Worm (Caenorhabditis elegans) whole organism, L1 larva: ENCODE data around the gene E02H1.5.

Source experiments
- C04F5.9 ChIP-seq: sonication (generic microtip); optimal IDR thresholded peaks from 2 replicates; lab custom pipeline; 2016; ENCODE audit warnings: missing genetic modification characterization, missing compliant biosample characterization
- C16A3.4 ChIP-seq: fragments of 150-350 bp; optimal IDR thresholded peaks from 2 replicates; lab custom pipeline; 2014; ENCODE audit warnings: missing biosample characterization, missing genetic modification characterization
- F16B12.6 ChIP-seq: fragments of 150-350 bp; optimal IDR thresholded peaks from 2 replicates; lab custom pipeline; 2014; ENCODE audit warnings: missing biosample characterization, missing genetic modification characterization
- Y116A8C.19 ChIP-seq: sonication (generic microtip); optimal IDR thresholded peaks from 2 replicates; lab custom pipeline; 2016; ENCODE audit warnings: missing compliant biosample characterization, missing genetic modification characterization, borderline replicate concordance
- alr-1 ChIP-seq: fragments of 200-800 bp; sonication (Bioruptor generic); optimal IDR thresholded peaks from 2 replicates; lab custom pipeline; 2018; ENCODE audit warnings: borderline replicate concordance, mild to moderate bottlenecking, missing genetic modification characterization, missing compliant biosample characterization
- aly-2 ChIP-seq: fragments of 150-350 bp; optimal IDR thresholded peaks from 2 replicates; lab custom pipeline; 2014; ENCODE audit warnings: missing biosample characterization, missing genetic modification characterization
- ama-1 ChIP-seq: fragments of 150-350 bp; optimal IDR thresholded peaks from 2 replicates; lab custom pipeline; 2014
- blmp-1 ChIP-seq: fragments of 150-350 bp; optimal IDR thresholded peaks from 2 replicates; lab custom pipeline; 2014; ENCODE audit warnings: missing biosample characterization, missing genetic modification characterization
- ceh-63 ChIP-seq: fragments of 200-800 bp; sonication (Bioruptor generic); optimal IDR thresholded peaks from 2 replicates; lab custom pipeline; 2018; ENCODE audit warnings: mild to moderate bottlenecking, missing genetic modification characterization, missing compliant biosample characterization
- ces-1 ChIP-seq: fragments of 150-350 bp; optimal IDR thresholded peaks from 2 replicates; lab custom pipeline; 2014; ENCODE audit warnings: missing biosample characterization, missing genetic modification reagents, missing genetic modification characterization
- dsc-1 ChIP-seq: sonication (generic microtip); optimal IDR thresholded peaks from 2 replicates; lab custom pipeline; 2016; ENCODE audit warnings: mild to moderate bottlenecking, missing genetic modification characterization, missing compliant biosample characterization
- egl-13 ChIP-seq: sonication (generic microtip); optimal IDR thresholded peaks from 2 replicates; lab custom pipeline; 2016; ENCODE audit warnings: missing genotype, missing genetic modification reagents, missing genetic modification characterization, missing compliant biosample characterization
- egl-27 ChIP-seq, 2 experiments: fragments of 150-350 bp in 1 of 2; sonication (generic microtip); optimal IDR thresholded peaks; 3 replicates each; lab custom pipeline; 2017 to 2018; ENCODE audit warnings: missing biosample characterization in 2 of 2, missing genetic modification characterization in 2 of 2, missing genetic modification reagents in 2 of 2
- elt-3 ChIP-seq, 6 experiments: fragments of 150-350 bp in 1 of 6; sonication (generic microtip); optimal IDR thresholded peaks; 2 replicates each; lab custom pipeline; 2017 to 2018; ENCODE audit warnings: missing biosample characterization in 6 of 6, missing genetic modification characterization in 6 of 6, inconsistent platforms in 1 of 6
- fkh-10 ChIP-seq: sonication (generic microtip); optimal IDR thresholded peaks from 2 replicates; lab custom pipeline; 2017; ENCODE audit warnings: missing biosample characterization, missing genetic modification reagents, missing genetic modification characterization
- fkh-8 ChIP-seq: sonication (generic microtip); optimal IDR thresholded peaks from 2 replicates; lab custom pipeline; 2016; ENCODE audit warnings: mild to moderate bottlenecking, missing genetic modification characterization, missing compliant biosample characterization
- fos-1 ChIP-seq: fragments of 150-350 bp; optimal IDR thresholded peaks from 2 replicates; lab custom pipeline; 2014; ENCODE audit warnings: missing biosample characterization, missing genetic modification characterization
- grh-1 ChIP-seq: fragments of 200-800 bp; sonication (Bioruptor generic); IDR thresholded peaks from 2 replicates; pipeline ENCODE4 v1.3.6; 2022; ENCODE audit warnings: missing genetic modification reagents, missing genetic modification characterization, missing compliant biosample characterization
- hlh-17 ChIP-seq: fragments of 200-800 bp; sonication (Bioruptor generic); optimal IDR thresholded peaks from 2 replicates; lab custom pipeline; 2018; ENCODE audit warnings: missing genetic modification characterization, mild to moderate bottlenecking, missing compliant biosample characterization, moderate library complexity, borderline replicate concordance
- hpl-2 ChIP-seq: fragments of 150-350 bp; optimal IDR thresholded peaks from 2 replicates; lab custom pipeline; 2014; ENCODE audit warnings: missing biosample characterization, missing genetic modification reagents, missing genetic modification characterization
- irx-1 ChIP-seq: sonication (generic microtip); optimal IDR thresholded peaks from 2 replicates; lab custom pipeline; 2016; ENCODE audit warnings: missing genetic modification characterization, missing compliant biosample characterization
- isw-1 ChIP-seq: fragments of 200-800 bp; sonication (Bioruptor generic); IDR thresholded peaks from 2 replicates; pipeline ENCODE4 v1.3.6; 2022; ENCODE audit warnings: missing genetic modification characterization, missing compliant biosample characterization
- jun-1 ChIP-seq: fragments of 150-350 bp; optimal IDR thresholded peaks from 2 replicates; lab custom pipeline; 2014; ENCODE audit warnings: missing biosample characterization, missing genetic modification reagents, missing genetic modification characterization
- lin-35 ChIP-seq, 2 experiments: fragments of 150-350 bp; optimal IDR thresholded peaks; 2 replicates each; lab custom pipeline; 2014; ENCODE audit warnings: missing biosample characterization in 2 of 2, missing genetic modification characterization in 2 of 2, missing genetic modification reagents in 2 of 2
- lin-39 ChIP-seq: fragments of 150-350 bp; optimal IDR thresholded peaks from 2 replicates; lab custom pipeline; 2014; ENCODE audit warnings: missing biosample characterization, missing genetic modification reagents, missing genetic modification characterization
- lsy-2 ChIP-seq, 2 experiments: fragments of 150-350 bp; optimal IDR thresholded peaks; 2 replicates each; lab custom pipeline; 2014; ENCODE audit warnings: missing biosample characterization in 2 of 2, missing genetic modification characterization in 2 of 2
- mab-9 ChIP-seq: fragments of 200-800 bp; sonication (Bioruptor generic); IDR thresholded peaks from 2 replicates; pipeline ENCODE4 v1.3.6; 2022; ENCODE audit warnings: missing genetic modification reagents, missing genetic modification characterization, missing compliant biosample characterization
- mef-2 ChIP-seq: fragments of 150-350 bp; optimal IDR thresholded peaks from 2 replicates; lab custom pipeline; 2014; ENCODE audit warnings: missing biosample characterization, missing genetic modification characterization
- nhr-11 ChIP-seq: fragments of 150-350 bp; optimal IDR thresholded peaks from 2 replicates; lab custom pipeline; 2014; ENCODE audit warnings: missing biosample characterization, missing genetic modification characterization
- nhr-237 ChIP-seq: fragments of 150-350 bp; optimal IDR thresholded peaks from 2 replicates; lab custom pipeline; 2014; ENCODE audit warnings: missing biosample characterization, missing genetic modification characterization
- nhr-28 ChIP-seq: fragments of 150-350 bp; optimal IDR thresholded peaks from 2 replicates; lab custom pipeline; 2014; ENCODE audit warnings: missing biosample characterization, missing genetic modification characterization
- nhr-47 ChIP-seq: sonication (generic microtip); optimal IDR thresholded peaks from 2 replicates; lab custom pipeline; 2016; ENCODE audit warnings: mild to moderate bottlenecking, missing genetic modification characterization, moderate library complexity, missing compliant biosample characterization
- nhr-71 ChIP-seq: sonication (generic microtip); optimal IDR thresholded peaks from 2 replicates; lab custom pipeline; 2016; ENCODE audit warnings: mild to moderate bottlenecking, missing genetic modification characterization, moderate library complexity, missing compliant biosample characterization
- nhr-76 ChIP-seq: sonication (generic microtip); optimal IDR thresholded peaks from 2 replicates; lab custom pipeline; 2017; ENCODE audit warnings: missing biosample characterization, missing genetic modification characterization
- nhr-85 ChIP-seq: sonication (generic microtip); peaks from one replicate; lab custom pipeline; 2016; ENCODE audit warnings: missing genetic modification characterization, inconsistent platforms, missing compliant biosample characterization
- nhr-90 ChIP-seq: sonication (generic microtip); optimal IDR thresholded peaks from 2 replicates; lab custom pipeline; 2016; ENCODE audit warnings: mild to moderate bottlenecking, missing genetic modification characterization, missing compliant biosample characterization; ENCODE audit not compliant: poor library complexity
- pag-3 ChIP-seq: sonication (generic microtip); optimal IDR thresholded peaks from 2 replicates; lab custom pipeline; 2017; ENCODE audit warnings: missing genetic modification characterization, mild to moderate bottlenecking, missing compliant biosample characterization, antibody characterized with exemption, borderline replicate concordance; ENCODE audit not compliant: insufficient read depth
- pax-3 ChIP-seq: fragments of 200-800 bp; sonication (Bioruptor generic); optimal IDR thresholded peaks from 2 replicates; lab custom pipeline; 2018; ENCODE audit warnings: mild to moderate bottlenecking, missing genetic modification characterization, moderate library complexity, missing compliant biosample characterization
- pqm-1 ChIP-seq: sonication (generic microtip); optimal IDR thresholded peaks from 3 replicates; lab custom pipeline; 2017; ENCODE audit warnings: missing biosample characterization, missing genetic modification characterization
- rnt-1 ChIP-seq: sonication (generic microtip); optimal IDR thresholded peaks from 2 replicates; lab custom pipeline; 2016; ENCODE audit warnings: mild to moderate bottlenecking, missing genetic modification characterization, moderate library complexity, missing compliant biosample characterization
- snpc-4 ChIP-seq: fragments of 150-350 bp; optimal IDR thresholded peaks from 2 replicates; lab custom pipeline; 2014; ENCODE audit warnings: missing biosample characterization, missing genetic modification characterization
- sox-4 ChIP-seq: sonication (generic microtip); optimal IDR thresholded peaks from 2 replicates; lab custom pipeline; 2016; ENCODE audit warnings: missing genetic modification characterization, missing compliant biosample characterization
- sup-37 ChIP-seq: fragments of 200-800 bp; sonication (Bioruptor generic); optimal IDR thresholded peaks from 2 replicates; lab custom pipeline; 2018; ENCODE audit warnings: mild to moderate bottlenecking, missing genetic modification characterization, missing compliant biosample characterization
- swsn-7 ChIP-seq: sonication (generic microtip); optimal IDR thresholded peaks from 2 replicates; lab custom pipeline; 2016; ENCODE audit warnings: missing genetic modification characterization, missing compliant biosample characterization
- tbx-2 ChIP-seq: sonication (generic microtip); optimal IDR thresholded peaks from 2 replicates; lab custom pipeline; 2016; ENCODE audit warnings: missing genetic modification characterization, missing compliant biosample characterization
- tlp-1 ChIP-seq: fragments of 150-350 bp; optimal IDR thresholded peaks from 2 replicates; lab custom pipeline; 2014; ENCODE audit warnings: missing biosample characterization, missing genetic modification characterization
- unc-130 ChIP-seq: fragments of 150-350 bp; optimal IDR thresholded peaks from 2 replicates; lab custom pipeline; 2017; ENCODE audit warnings: missing biosample characterization, missing genetic modification characterization, inconsistent platforms
- unc-30 ChIP-seq: sonication (generic microtip); optimal IDR thresholded peaks from 2 replicates; lab custom pipeline; 2017; ENCODE audit warnings: missing biosample characterization, missing genetic modification characterization
- unc-86 ChIP-seq: sonication (generic microtip); optimal IDR thresholded peaks from 2 replicates; lab custom pipeline; 2016; ENCODE audit warnings: missing genetic modification characterization, missing compliant biosample characterization
- unc-98 ChIP-seq: fragments of 200-800 bp; sonication (Bioruptor generic); IDR thresholded peaks from 2 replicates; pipeline ENCODE4 v1.3.6; 2022; ENCODE audit warnings: missing genetic modification characterization, missing compliant biosample characterization
- vab-15 ChIP-seq: sonication (generic microtip); optimal IDR thresholded peaks from 2 replicates; lab custom pipeline; 2017; ENCODE audit warnings: missing genotype, mild to moderate bottlenecking, missing genetic modification characterization, missing compliant biosample characterization
- xbp-1 ChIP-seq: sonication (generic microtip); optimal IDR thresholded peaks from 2 replicates; lab custom pipeline; 2016; ENCODE audit warnings: missing genetic modification characterization, missing compliant biosample characterization
- zip-4 ChIP-seq: fragments of 200-800 bp; sonication (Bioruptor generic); optimal IDR thresholded peaks from 2 replicates; lab custom pipeline; 2018; ENCODE audit warnings: mild to moderate bottlenecking, missing genetic modification characterization, moderate library complexity, missing compliant biosample characterization
- ztf-4 ChIP-seq: fragments of 150-350 bp; optimal IDR thresholded peaks from 2 replicates; lab custom pipeline; 2014; ENCODE audit warnings: missing biosample characterization, missing genetic modification characterization

Gene E02H1.5

ce11 chrII:9601679-9602078 lies 6.7 kb downstream of the E02H1.5 start (continued):
- no peak for TF ChIP-seq grh-1
- no peak for TF ChIP-seq dsc-1 (tag; lab: Kevin White, UChicago)
- peak; percentile 91 for TF ChIP-seq nhr-85 (tag; lab: Kevin White, UChicago)
- TF ChIP-seq isw-1: no peak
- peak; percentile 21 for TF ChIP-seq xbp-1
- TF ChIP-seq blmp-1 (tag; lab: Kevin White, UChicago): peak; percentile 86
- TF ChIP-seq lin-39: peak; percentile 12
- TF ChIP-seq ceh-63 (GFP tag; lab: Kevin White, UChicago): no peak
- TF ChIP-seq ces-1 (GFP tag; lab: Kevin White, UChicago): no peak
- peak; percentile 72 for TF ChIP-seq vab-15 (tag; lab: Kevin White, UChicago)
- no peak for TF ChIP-seq nhr-11 (tag; lab: Kevin White, UChicago)
- peak; percentile 66 for TF ChIP-seq nhr-90
- TF ChIP-seq unc-86 (tag; lab: Kevin White, UChicago): no peak
- TF ChIP-seq C04F5.9 (tag; lab: Kevin White, UChicago): no peak
- TF ChIP-seq lsy-2 (tag; optimal IDR thresholded peaks at IDR 0.05; lab: Kevin White, UChicago): peak; percentile 53 to 64
- no peak for TF ChIP-seq egl-13 (tag; lab: Kevin White, UChicago)
- TF ChIP-seq egl-27 (tag; optimal IDR thresholded peaks at IDR 0.05; lab: Kevin White, UChicago): no peak
- TF ChIP-seq jun-1: no peak
- no peak for TF ChIP-seq hpl-2 (GFP tag; lab: Kevin White, UChicago)
- no peak for TF ChIP-seq snpc-4
- peak; percentile 11 for TF ChIP-seq nhr-47
- no peak for TF ChIP-seq pqm-1 (tag; lab: Kevin White, UChicago)
- TF ChIP-seq nhr-237 (tag; lab: Kevin White, UChicago): no peak
- no peak for TF ChIP-seq mef-2 (tag; lab: Kevin White, UChicago)
- peak; percentile 6 for TF ChIP-seq swsn-7 (tag; lab: Kevin White, UChicago)
- no peak for TF ChIP-seq hlh-17
- TF ChIP-seq tbx-2 (tag; lab: Kevin White, UChicago): peak; percentile 49
- TF ChIP-seq irx-1 (tag; lab: Kevin White, UChicago): no peak
- TF ChIP-seq unc-30 (tag; lab: Kevin White, UChicago): no peak
- TF ChIP-seq pax-3 (tag; lab: Kevin White, UChicago): peak; percentile 24
- no peak for TF ChIP-seq unc-98 (GFP tag; lab: Robert Waterston, UW)
- TF ChIP-seq fkh-10 (GFP tag; lab: Kevin White, UChicago): no peak
- TF ChIP-seq pag-3 (tag; lab: Kevin White, UChicago): no peak
- no peak for TF ChIP-seq Y116A8C.19 (tag; lab: Kevin White, UChicago)
- TF ChIP-seq C16A3.4 (tag; lab: Kevin White, UChicago): peak; percentile 53
- TF ChIP-seq sup-37 (GFP tag; lab: Kevin White, UChicago): no peak
- TF ChIP-seq fos-1: no peak
- no peak for TF ChIP-seq aly-2 (tag; lab: Kevin White, UChicago)
- TF ChIP-seq ama-1 (lab: Kevin White, UChicago): peak; percentile 68
- TF ChIP-seq tlp-1 (tag; lab: Kevin White, UChicago): no peak
- TF ChIP-seq rnt-1 (tag; lab: Kevin White, UChicago): peak; percentile 77
- no peak for TF ChIP-seq zip-4 (GFP tag; lab: Kevin White, UChicago)
- TF ChIP-seq fkh-8 (tag; lab: Kevin White, UChicago): no peak
- TF ChIP-seq elt-3 (tag; optimal IDR thresholded peaks at IDR 0.05; lab: Kevin White, UChicago): peak in 2 of 6 experiments; percentile 33 to 78
- no peak for TF ChIP-seq sox-4 (tag; lab: Kevin White, UChicago)
- TF ChIP-seq F16B12.6 (tag; lab: Kevin White, UChicago): no peak
- peak; percentile 34 to 65 for TF ChIP-seq lin-35 (GFP tag; optimal IDR thresholded peaks at IDR 0.05; lab: Kevin White, UChicago)
- TF ChIP-seq unc-130 (tag; lab: Kevin White, UChicago): peak; percentile 81
- TF ChIP-seq ztf-4 (tag; lab: Kevin White, UChicago): peak; percentile 80
- no peak for TF ChIP-seq alr-1 (tag; lab: Kevin White, UChicago)
- TF ChIP-seq mab-9 (GFP tag; lab: Robert Waterston, UW): no peak
- TF ChIP-seq nhr-71: peak; percentile 88
- TF ChIP-seq nhr-28 (tag; lab: Kevin White, UChicago): no peak
- no peak for TF ChIP-seq nhr-76 (tag; lab: Kevin White, UChicago)
